Fruit fly (Drosophila melanogaster): ENCODE results near the gene mfrn.
A peak's percentile ranks its signal among the peaks of the same experiment; 100 is the strongest.

Gene mfrn

dm6 chr3R:27916355-27917019 lies 31.3 kb downstream of the mfrn start, which contains the start of the genes CG5003 and mRpS22 (continued):
- TF ChIP-seq CG10267 (tag; optimal IDR thresholded peaks at IDR 0.05) (peak; percentile 93), gem (tag; optimal IDR thresholded peaks at IDR 0.05) (peak; percentile 79), eyg (GFP tag; optimal IDR thresholded peaks at IDR 0.05) (no peak), CG17359 (tag; optimal IDR thresholded peaks at IDR 0.05) (peak; percentile 23), lab (GFP tag; optimal IDR thresholded peaks at IDR 0.05) (peak; percentile 45), gcm (GFP tag; optimal IDR thresholded peaks at IDR 0.05) (no peak), Dek (tag; optimal IDR thresholded peaks at IDR 0.05) (peak; percentile 50), al (GFP tag; IDR thresholded peaks at IDR 0.05) (peak; percentile 25; the same call in 1 of the 2 replicates), CG31365 (tag; optimal IDR thresholded peaks at IDR 0.05) (no peak), YL-1 (GFP tag; optimal IDR thresholded peaks at IDR 0.05) (peak; percentile 39), CG33213 (GFP tag; optimal IDR thresholded peaks at IDR 0.05) (peak; percentile 58), kah (GFP tag; optimal IDR thresholded peaks at IDR 0.05) (no peak), CG3847 (GFP tag; IDR thresholded peaks at IDR 0.05) (peak; percentile 58), CG8281 (tag; optimal IDR thresholded peaks at IDR 0.05) (peak; percentile 8), ems (GFP tag; optimal IDR thresholded peaks at IDR 0.05) (no peak), CG18476 (GFP tag; optimal IDR thresholded peaks at IDR 0.05) (peak; percentile 57), knrl (GFP tag; IDR thresholded peaks at IDR 0.05; ENCODE audit: partially characterized antibody) (peak; percentile 21; the same call in 1 of the 3 replicates), CG2889 (GFP tag; IDR thresholded peaks at IDR 0.05) (no peak), CG13894 (tag; optimal IDR thresholded peaks at IDR 0.05) (peak; percentile 24), esg (GFP tag; conservative IDR thresholded peaks at IDR 0.05) (peak; percentile 35; the same call in 1 of the 2 replicates)

dm6 chr3R:27912147-27912546 lies 35.7 kb downstream of the mfrn start, which contains the start of gene mil:
Gene mil (plus strand): TSS chr3R:27912447.
- TF ChIP-seq CG12219 (GFP tag; optimal IDR thresholded peaks at IDR 0.05) (no peak), bbx (GFP tag; IDR thresholded peaks at IDR 0.05; ENCODE audit: partially characterized antibody) (no peak), CG4707 (GFP tag; optimal IDR thresholded peaks at IDR 0.05) (no peak), CG4360 (GFP tag; IDR thresholded peaks at IDR 0.05) (no peak)

dm6 chr3R:27905695-27906094 lies 42.1 kb downstream of the mfrn start, which contains the start of gene CG34353:
Gene CG34353 (minus strand): TSS chr3R:27905843.
- no peak for TF ChIP-seq dmrt11E (tag; optimal IDR thresholded peaks at IDR 0.05)
- no peak for TF ChIP-seq Chrac-16 (GFP tag; optimal IDR thresholded peaks at IDR 0.05)
- TF ChIP-seq CG2199 (GFP tag; IDR thresholded peaks at IDR 0.05), result 0 out of 3 replicates have a peak, but pooled peaks have one; percentile 21
- no peak for TF ChIP-seq Fer2 (tag; optimal IDR thresholded peaks at IDR 0.05)
- peak; percentile 98 for TF ChIP-seq scrt (GFP tag; optimal IDR thresholded peaks at IDR 0.05)
- TF ChIP-seq shn (GFP tag; optimal IDR thresholded peaks at IDR 0.05), result no peak
- TF ChIP-seq inv (GFP tag; IDR thresholded peaks at IDR 0.05; ENCODE audit: partially characterized antibody), result no peak; the same call in 1 of the 2 replicates
- TF ChIP-seq CG7786 (GFP tag; optimal IDR thresholded peaks at IDR 0.05), result no peak
- TF ChIP-seq CG10209 (GFP tag; optimal IDR thresholded peaks at IDR 0.05), result no peak
- TF ChIP-seq CG6272 (GFP tag; IDR thresholded peaks at IDR 0.05), result no peak
- TF ChIP-seq emc (GFP tag; optimal IDR thresholded peaks at IDR 0.05), result no peak
- no peak for TF ChIP-seq CG12659 (GFP tag; optimal IDR thresholded peaks at IDR 0.05)
- TF ChIP-seq Myb (GFP tag; optimal IDR thresholded peaks at IDR 0.05), result no peak
- TF ChIP-seq Hr3 (GFP tag; optimal IDR thresholded peaks at IDR 0.05), result no peak
- TF ChIP-seq corto (GFP tag; optimal IDR thresholded peaks at IDR 0.05), result no peak
- no peak for TF ChIP-seq hth (optimal IDR thresholded peaks at IDR 0.05)
- no peak for TF ChIP-seq CG10431 (GFP tag; optimal IDR thresholded peaks at IDR 0.05)
- no peak for TF ChIP-seq fd102C (GFP tag; optimal IDR thresholded peaks at IDR 0.05)
- TF ChIP-seq CG7987 (GFP tag; optimal IDR thresholded peaks at IDR 0.05), result no peak
- TF ChIP-seq exex (tag; optimal IDR thresholded peaks at IDR 0.05), result no peak
- TF ChIP-seq CG17361 (GFP tag; IDR thresholded peaks at IDR 0.05), result no peak
- TF ChIP-seq wor (GFP tag; IDR thresholded peaks at IDR 0.05), result no peak
- no peak for TF ChIP-seq lola (GFP tag; optimal IDR thresholded peaks at IDR 0.05)
- no peak for TF ChIP-seq lab (GFP tag; optimal IDR thresholded peaks at IDR 0.05)

Data from whole organism, embryonic.